Fruit fly (Drosophila melanogaster): Measurements from ENCODE around the gene CG12689.

Gene CG12689

DNA sequence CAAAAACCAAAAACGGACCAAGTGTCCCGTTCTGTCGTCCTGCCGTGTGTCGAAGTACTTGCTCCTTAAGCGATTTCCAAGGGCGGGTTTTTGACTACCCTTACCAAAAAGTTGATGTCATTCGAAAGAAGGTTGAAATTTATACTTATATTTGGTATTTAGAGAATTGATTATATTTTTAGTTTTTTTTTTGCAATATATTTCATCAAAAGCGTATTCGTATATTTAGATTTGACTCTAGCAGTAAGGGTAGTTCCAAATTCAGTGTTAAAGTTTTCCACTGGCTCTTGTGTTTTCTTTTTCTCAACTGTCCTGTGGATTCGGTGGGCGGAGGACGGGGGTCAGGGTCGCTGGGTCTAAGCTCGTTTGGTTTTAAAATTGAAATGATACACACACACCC is 35.2 kb downstream of the CG12689 start (continued):
- peak; percentile 15 for TF ChIP-seq CG9727 (GFP tag; optimal IDR thresholded peaks at IDR 0.05)
- TF ChIP-seq CG17385 (GFP tag; optimal IDR thresholded peaks at IDR 0.05), result peak; percentile 16
- peak; percentile 26 for TF ChIP-seq Meics (GFP tag; optimal IDR thresholded peaks at IDR 0.05)
- peak; percentile 50 for TF ChIP-seq PHDP (tag; optimal IDR thresholded peaks at IDR 0.05)
- peak; percentile 40 for TF ChIP-seq fd96Cb (tag; optimal IDR thresholded peaks at IDR 0.05)
- peak; percentile 64 for TF ChIP-seq lab (GFP tag; optimal IDR thresholded peaks at IDR 0.05)
- TF ChIP-seq CG2875 (GFP tag; optimal IDR thresholded peaks at IDR 0.05), result no peak
- 0 out of 3 replicates have a peak, but pooled peaks have one; percentile 31 for TF ChIP-seq CG11695 (GFP tag; IDR thresholded peaks at IDR 0.05)
- TF ChIP-seq Hr51 (GFP tag; optimal IDR thresholded peaks at IDR 0.05), result peak in 1 of 2 experiments; percentile 51
- TF ChIP-seq stc (GFP tag; IDR thresholded peaks at IDR 0.05), result 0 out of 2 replicates have a peak, but pooled peaks have one; percentile 18
- 0 out of 2 replicates have a peak, but pooled peaks have one; percentile 9 for TF ChIP-seq CG14441 (GFP tag; IDR thresholded peaks at IDR 0.05)
- 0 out of 2 replicates have a peak, but pooled peaks have one; percentile 27 for TF ChIP-seq CG14014 (GFP tag; IDR thresholded peaks at IDR 0.05)
- TF ChIP-seq CG17328 (GFP tag; IDR thresholded peaks at IDR 0.05), result peak; percentile 54; the same call in 1 of the 2 replicates
- TF ChIP-seq Dad (GFP tag; optimal IDR thresholded peaks at IDR 0.05), result no peak
- TF ChIP-seq Sox102F (GFP tag; optimal IDR thresholded peaks at IDR 0.05), result peak; percentile 42
- peak; percentile 93 for TF ChIP-seq D19A (tag; optimal IDR thresholded peaks at IDR 0.05)
- no peak for TF ChIP-seq kah (GFP tag; optimal IDR thresholded peaks at IDR 0.05)
- TF ChIP-seq CG10366 (GFP tag; IDR thresholded peaks at IDR 0.05), result peak; percentile 36; the same call in 1 of the 2 replicates
- peak; percentile 69 for TF ChIP-seq CG11504 (tag; optimal IDR thresholded peaks at IDR 0.05)
- TF ChIP-seq D (optimal IDR thresholded peaks at IDR 0.05), result no peak
- TF ChIP-seq D (GFP tag; optimal IDR thresholded peaks at IDR 0.05), result peak; percentile 9
- TF ChIP-seq CG14710 (tag; optimal IDR thresholded peaks at IDR 0.05), result peak; percentile 21
- peak; percentile 8 for TF ChIP-seq Hr3 (GFP tag; optimal IDR thresholded peaks at IDR 0.05)
- TF ChIP-seq Ssrp (tag; optimal IDR thresholded peaks at IDR 0.05), result peak; percentile 30
- TF ChIP-seq CG15514 (GFP tag; optimal IDR thresholded peaks at IDR 0.05), result peak; percentile 8
- peak; percentile 27; the same call in 1 of the 2 replicates for TF ChIP-seq Ada2b (GFP tag; IDR thresholded peaks at IDR 0.05)
- TF ChIP-seq CG33213 (GFP tag; optimal IDR thresholded peaks at IDR 0.05), result no peak
- no peak for TF ChIP-seq danr (GFP tag; IDR thresholded peaks at IDR 0.05)
- peak; percentile 10 for TF ChIP-seq CG30403 (GFP tag; optimal IDR thresholded peaks at IDR 0.05)
- TF ChIP-seq Hmr (GFP tag; optimal IDR thresholded peaks at IDR 0.05), result peak; percentile 31
- TF ChIP-seq ara (GFP tag; IDR thresholded peaks at IDR 0.05), result 0 out of 2 replicates have a peak, but pooled peaks have one; percentile 27
- no peak for TF ChIP-seq CG3726 (GFP tag; IDR thresholded peaks at IDR 0.05)
- peak; percentile 11 for TF ChIP-seq unpg (GFP tag; optimal IDR thresholded peaks at IDR 0.05)
- TF ChIP-seq insv (GFP tag; optimal IDR thresholded peaks at IDR 0.05), result no peak
- peak; percentile 62 for TF ChIP-seq CG7839 (tag; optimal IDR thresholded peaks at IDR 0.05)
- TF ChIP-seq CG7271 (tag; optimal IDR thresholded peaks at IDR 0.05), result no peak
- TF ChIP-seq CG10979 (tag; optimal IDR thresholded peaks at IDR 0.05), result peak; percentile 54
- TF ChIP-seq CoRest (tag; optimal IDR thresholded peaks at IDR 0.05), result peak; percentile 42
- TF ChIP-seq CG18599 (GFP tag; optimal IDR thresholded peaks at IDR 0.05), result peak; percentile 72
- TF ChIP-seq chinmo (GFP tag; IDR thresholded peaks at IDR 0.05; ENCODE audit: partially characterized antibody), result no peak
- no peak for TF ChIP-seq CG7372 (GFP tag; IDR thresholded peaks at IDR 0.05)
- peak; percentile 0 for TF ChIP-seq scrt (GFP tag; optimal IDR thresholded peaks at IDR 0.05)
- no peak for TF ChIP-seq dati (GFP tag; IDR thresholded peaks at IDR 0.05)
- TF ChIP-seq E2f1 (GFP tag; IDR thresholded peaks at IDR 0.05), result 0 out of 2 replicates have a peak, but pooled peaks have one; percentile 27
- TF ChIP-seq CG9817 (tag; optimal IDR thresholded peaks at IDR 0.05), result peak; percentile 5
- peak; percentile 1 for TF ChIP-seq Xbp1 (GFP tag; optimal IDR thresholded peaks at IDR 0.05)
- peak; percentile 7 for TF ChIP-seq dmrt11E (tag; optimal IDR thresholded peaks at IDR 0.05)
- peak; percentile 29; the same call in 1 of the 2 replicates for TF ChIP-seq seq (GFP tag; IDR thresholded peaks at IDR 0.05)
- TF ChIP-seq phol (tag; optimal IDR thresholded peaks at IDR 0.05), result peak; percentile 30
